Fruit fly (Drosophila melanogaster) whole organism, adult: ENCODE data around the gene nrv1.
A peak's percentile ranks its signal among the peaks of the same experiment; 100 is the strongest.

ENCODE experiments used
- CG11617 ChIP-seq: fragments of 200-800 bp; sonication (Bioruptor generic); optimal IDR thresholded peaks from 2 replicates; lab custom pipeline; 2017; ENCODE audit warnings: mild to moderate bottlenecking, missing biosample characterization, missing genetic modification reagents, missing genetic modification characterization
- CG12768 ChIP-seq: fragments of 200-800 bp; sonication (Bioruptor generic); optimal IDR thresholded peaks from 2 replicates; lab custom pipeline; 2017; ENCODE audit warnings: missing biosample characterization, missing genetic modification characterization, mild to moderate bottlenecking, moderate library complexity, missing genetic modification reagents
- CG14711 ChIP-seq: fragments of 200-800 bp; sonication (Bioruptor generic); optimal IDR thresholded peaks from 2 replicates; lab custom pipeline; 2018; ENCODE audit warnings: missing biosample characterization, mild to moderate bottlenecking, missing genetic modification characterization, moderate library complexity
- CG33017 ChIP-seq: fragments of 200-800 bp; sonication (Bioruptor generic); optimal IDR thresholded peaks from 2 replicates; lab custom pipeline; 2018; ENCODE audit warnings: missing biosample characterization, mild to moderate bottlenecking, missing genetic modification characterization, moderate library complexity
- CG7101 ChIP-seq: fragments of 200-800 bp; sonication (Bioruptor generic); optimal IDR thresholded peaks from 2 replicates; lab custom pipeline; 2018; ENCODE audit warnings: missing biosample characterization, mild to moderate bottlenecking, missing genetic modification characterization, moderate library complexity
- Clk ChIP-seq: fragments of 200-800 bp; sonication (Bioruptor generic); optimal IDR thresholded peaks from 2 replicates; lab custom pipeline; 2017; ENCODE audit warnings: missing biosample characterization, missing genetic modification characterization
- bab1 ChIP-seq: fragments of 200-800 bp; sonication (Bioruptor generic); optimal IDR thresholded peaks from 3 replicates; lab custom pipeline; 2019; ENCODE audit warnings: missing biosample characterization, mild to moderate bottlenecking, missing genetic modification characterization, moderate library complexity
- kay ChIP-seq: fragments of 200-800 bp; sonication (Bioruptor generic); peaks from one replicate; lab custom pipeline; 2016; ENCODE audit warnings: missing biosample characterization, missing genetic modification characterization, borderline replicate concordance
- ovo ChIP-seq: fragments of 200-800 bp; sonication (Bioruptor generic); optimal IDR thresholded peaks from 2 replicates; lab custom pipeline; 2016; ENCODE audit warnings: missing biosample characterization, missing genetic modification characterization
- pad ChIP-seq: fragments of 200-800 bp; sonication (Bioruptor generic); optimal IDR thresholded peaks from 3 replicates; lab custom pipeline; 2017; ENCODE audit warnings: missing biosample characterization, missing genetic modification characterization, mild to moderate bottlenecking, moderate library complexity, missing genetic modification reagents
- tj ChIP-seq: fragments of 200-800 bp; sonication (Bioruptor generic); optimal IDR thresholded peaks from 3 replicates; lab custom pipeline; 2017; ENCODE audit warnings: missing biosample characterization, mild to moderate bottlenecking, missing genetic modification characterization, moderate library complexity

DNA sequence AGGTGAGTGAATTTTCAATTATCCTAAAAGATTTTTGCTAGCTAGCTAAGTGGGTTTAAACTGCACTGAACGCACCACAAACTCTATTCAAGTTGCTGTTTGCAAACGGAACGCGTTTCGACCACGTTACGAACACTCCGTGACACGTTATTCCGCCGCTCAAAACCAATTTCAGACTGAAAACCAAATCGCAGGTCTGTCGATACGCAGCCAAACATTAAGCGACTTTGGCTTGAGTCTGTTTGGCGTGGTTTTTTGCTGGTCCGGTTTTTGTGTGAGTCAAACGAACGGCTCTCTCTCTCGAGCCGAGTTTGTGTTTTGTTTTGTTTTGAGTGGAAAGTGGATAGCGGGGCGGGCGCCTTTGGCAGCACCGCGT lies 7.7 kb upstream of the nrv1 start:
- no peak for TF ChIP-seq tj (GFP tag; lab: Kevin White, UChicago)
- no peak for TF ChIP-seq pad
- TF ChIP-seq CG12768, result no peak
- no peak for TF ChIP-seq Clk (GFP tag; lab: Kevin White, UChicago)
- TF ChIP-seq CG7101 (tag; lab: Kevin White, UChicago), result no peak
- no peak for TF ChIP-seq CG33017 (tag; lab: Kevin White, UChicago)
- no peak for TF ChIP-seq ovo (GFP tag; lab: Kevin White, UChicago)
- TF ChIP-seq bab1 (GFP tag; lab: Kevin White, UChicago), result peak; percentile 30
- no peak for TF ChIP-seq kay (GFP tag; lab: Kevin White, UChicago)
- TF ChIP-seq CG11617 (GFP tag; lab: Kevin White, UChicago), result no peak
- TF ChIP-seq CG14711 (tag; lab: Kevin White, UChicago), result no peak
